Fruit fly (Drosophila melanogaster) whole organism, embryonic: Measurements from ENCODE around the gene CG14695.

Experiments
- ATbp ChIP-seq: fragments of 200-800 bp; sonication (Bioruptor generic); optimal IDR thresholded peaks from 2 replicates; lab custom pipeline; 2017; ENCODE audit warnings: missing biosample characterization, mild to moderate bottlenecking, missing genetic modification characterization, missing genetic modification reagents
- BtbVII ChIP-seq: fragments of 200-800 bp; sonication (Bioruptor generic); optimal IDR thresholded peaks from 3 replicates; lab custom pipeline; 2017; ENCODE audit warnings: missing biosample characterization, mild to moderate bottlenecking, missing genetic modification characterization
- CG10267 ChIP-seq: fragments of 200-800 bp; sonication (Bioruptor generic); optimal IDR thresholded peaks from 2 replicates; lab custom pipeline; 2018; ENCODE audit warnings: missing biosample characterization, mild to moderate bottlenecking, missing genetic modification characterization, moderate library complexity
- CG11504 ChIP-seq: fragments of 200-800 bp; sonication (Bioruptor generic); optimal IDR thresholded peaks from 3 replicates; lab custom pipeline; 2019; ENCODE audit warnings: missing biosample characterization, mild to moderate bottlenecking, missing genetic modification characterization, moderate library complexity
- CG12071 ChIP-seq: fragments of 200-800 bp; sonication (Bioruptor generic); optimal IDR thresholded peaks from 3 replicates; lab custom pipeline; 2018; ENCODE audit warnings: missing biosample characterization, mild to moderate bottlenecking, missing genetic modification characterization
- CG12236 ChIP-seq: fragments of 200-800 bp; sonication (Bioruptor generic); optimal IDR thresholded peaks from 2 replicates; lab custom pipeline; 2016; ENCODE audit warnings: missing biosample characterization, missing genetic modification characterization
- CG13296 ChIP-seq: fragments of 200-800 bp; sonication (Bioruptor generic); optimal IDR thresholded peaks from 3 replicates; lab custom pipeline; 2018; ENCODE audit warnings: missing biosample characterization, mild to moderate bottlenecking, missing genetic modification characterization
- CG13424 ChIP-seq: fragments of 200-800 bp; sonication (Bioruptor generic); optimal IDR thresholded peaks from 2 replicates; lab custom pipeline; 2019; ENCODE audit warnings: missing biosample characterization, mild to moderate bottlenecking, missing genetic modification characterization, moderate library complexity
- CG14014 ChIP-seq: fragments of 200-800 bp; sonication (Bioruptor generic); IDR thresholded peaks from 2 replicates; pipeline ENCODE4 v1.3.6; 2022; ENCODE audit warnings: missing biosample characterization, missing genetic modification characterization
- CG14441 ChIP-seq: fragments of 200-800 bp; sonication (Bioruptor generic); IDR thresholded peaks from 2 replicates; pipeline ENCODE4 v1.3.6; 2022; ENCODE audit warnings: missing biosample characterization, missing genetic modification characterization
- CG18011 ChIP-seq: fragments of 200-800 bp; sonication (Bioruptor generic); optimal IDR thresholded peaks from 2 replicates; lab custom pipeline; 2017; ENCODE audit warnings: missing biosample characterization, missing genetic modification characterization, mild to moderate bottlenecking, moderate library complexity, missing genotype
- CG34422 ChIP-seq: fragments of 200-800 bp; sonication (Bioruptor generic); IDR thresholded peaks from 3 replicates; pipeline ENCODE4 v1.3.6; 2022; ENCODE audit warnings: missing biosample characterization, missing genetic modification characterization
- CG4424 ChIP-seq: fragments of 200-800 bp; sonication (Bioruptor generic); optimal IDR thresholded peaks from 3 replicates; lab custom pipeline; 2016; ENCODE audit warnings: missing biosample characterization, missing genetic modification characterization
- CG6272 ChIP-seq: fragments of 200-800 bp; sonication (Bioruptor generic); IDR thresholded peaks from 2 replicates; pipeline ENCODE4 v1.3.6; 2022; ENCODE audit warnings: missing biosample characterization, missing genetic modification characterization
- CG7556 ChIP-seq: fragments of 200-800 bp; sonication (Bioruptor generic); optimal IDR thresholded peaks from 2 replicates; lab custom pipeline; 2017; ENCODE audit warnings: missing biosample characterization, mild to moderate bottlenecking, missing genetic modification characterization
- CG8281 ChIP-seq: fragments of 200-800 bp; sonication (Bioruptor generic); optimal IDR thresholded peaks from 2 replicates; lab custom pipeline; 2018; ENCODE audit warnings: missing biosample characterization, mild to moderate bottlenecking, missing genetic modification characterization, moderate library complexity
- CG8944 ChIP-seq: fragments of 200-800 bp; sonication (Bioruptor generic); optimal IDR thresholded peaks from 3 replicates; lab custom pipeline; 2016; ENCODE audit warnings: missing biosample characterization, missing genetic modification characterization
- CHES-1-like ChIP-seq: fragments of 200-800 bp; sonication (Bioruptor generic); optimal IDR thresholded peaks from 2 replicates; lab custom pipeline; 2016; ENCODE audit warnings: missing biosample characterization, missing genetic modification characterization
- CkIIα-i1 ChIP-seq: fragments of 200-800 bp; sonication (Bioruptor generic); IDR thresholded peaks from 2 replicates; pipeline ENCODE4 v1.3.6; 2022; ENCODE audit warnings: missing biosample characterization, missing genetic modification characterization
- Dad ChIP-seq: fragments of 200-800 bp; sonication (Bioruptor generic); optimal IDR thresholded peaks from 3 replicates; lab custom pipeline; 2016; ENCODE audit warnings: missing biosample characterization, missing genetic modification characterization
- Dll ChIP-seq: fragments of 200-800 bp; sonication (Bioruptor generic); IDR thresholded peaks from 4 replicates; pipeline ENCODE4 v1.3.6; 2022; ENCODE audit warnings: missing biosample characterization, missing genetic modification characterization; ENCODE audit not compliant: partially characterized antibody
- Elba2 ChIP-seq: fragments of 200-800 bp; sonication (Bioruptor generic); optimal IDR thresholded peaks from 3 replicates; lab custom pipeline; 2016; ENCODE audit warnings: missing biosample characterization, missing genetic modification characterization
- HLH3B ChIP-seq: fragments of 200-800 bp; sonication (Bioruptor generic); IDR thresholded peaks from 2 replicates; pipeline ENCODE4 v1.3.6; 2022; ENCODE audit warnings: missing biosample characterization, missing genetic modification characterization
- Mrtf ChIP-seq: fragments of 200-800 bp; sonication (Bioruptor generic); IDR thresholded peaks from 3 replicates; pipeline ENCODE4 v1.3.6; 2022; ENCODE audit warnings: missing biosample characterization, missing genetic modification characterization
- Neu2 ChIP-seq: fragments of 200-800 bp; sonication (Bioruptor generic); optimal IDR thresholded peaks from 3 replicates; lab custom pipeline; 2016; ENCODE audit warnings: missing biosample characterization, missing genetic modification characterization, borderline replicate concordance
- Ptx1 ChIP-seq: fragments of 200-800 bp; sonication (Bioruptor generic); IDR thresholded peaks from 2 replicates; pipeline ENCODE4 v1.3.6; 2022; ENCODE audit warnings: missing biosample characterization, missing genetic modification characterization
- Scr ChIP-seq: fragments of 200-800 bp; sonication (Bioruptor generic); IDR thresholded peaks from 2 replicates; pipeline ENCODE4 v1.3.6; 2022; ENCODE audit warnings: missing biosample characterization, missing genetic modification characterization; ENCODE audit not compliant: partially characterized antibody
- Side ChIP-seq: fragments of 200-800 bp; sonication (Bioruptor generic); optimal IDR thresholded peaks from 2 replicates; lab custom pipeline; 2016; ENCODE audit warnings: missing biosample characterization, missing genetic modification characterization
- Tbp ChIP-seq: fragments of >200 bp; optimal IDR thresholded peaks from 2 replicates; lab custom pipeline; 2018; ENCODE audit warnings: missing biosample characterization, missing genetic modification characterization
- abd-A ChIP-seq: fragments of 200-800 bp; sonication (Bioruptor generic); optimal IDR thresholded peaks from 3 replicates; lab custom pipeline; 2019; ENCODE audit warnings: missing biosample characterization, mild to moderate bottlenecking, missing genetic modification characterization, moderate library complexity
- crol ChIP-seq: fragments of 200-800 bp; sonication (Bioruptor generic); IDR thresholded peaks from 2 replicates; pipeline ENCODE4 v1.3.6; 2022; ENCODE audit warnings: missing biosample characterization, missing genetic modification characterization
- crp ChIP-seq, 2 experiments: fragments of 200-800 bp; sonication (Bioruptor generic); optimal IDR thresholded peaks; 2 replicates in 1 of 2; 3 replicates in 1 of 2; lab custom pipeline; 2017; ENCODE audit warnings: missing biosample characterization in 2 of 2, missing genetic modification characterization in 2 of 2, mild to moderate bottlenecking in 1 of 2, moderate library complexity in 1 of 2
- gfzf ChIP-seq: fragments of 200-800 bp; sonication (Bioruptor generic); optimal IDR thresholded peaks from 2 replicates; lab custom pipeline; 2016; ENCODE audit warnings: missing biosample characterization, mild to moderate bottlenecking, missing genetic modification characterization, moderate library complexity
- lbe ChIP-seq: fragments of 200-800 bp; sonication (Bioruptor generic); optimal IDR thresholded peaks from 2 replicates; lab custom pipeline; 2016; ENCODE audit warnings: missing biosample characterization, mild to moderate bottlenecking, missing genetic modification characterization
- lov ChIP-seq, 2 experiments: fragments of 200-800 bp in 1 of 2; fragments of >200 bp in 1 of 2; sonication (Bioruptor generic) in 1 of 2; IDR thresholded peaks in 1 of 2; optimal IDR thresholded peaks in 1 of 2; 2 replicates in 1 of 2; 3 replicates in 1 of 2; pipeline versions ENCODE4 v1.3.6 to Lab custom; 2017 to 2022; ENCODE audit warnings: missing biosample characterization in 1 of 2, missing genetic modification characterization in 1 of 2
- mirr ChIP-seq: fragments of 200-800 bp; sonication (Bioruptor generic); optimal IDR thresholded peaks from 3 replicates; lab custom pipeline; 2018; ENCODE audit warnings: missing biosample characterization, mild to moderate bottlenecking, missing genetic modification characterization
- mld ChIP-seq: fragments of 200-800 bp; sonication (Bioruptor generic); IDR thresholded peaks from 3 replicates; pipeline ENCODE4 v1.3.6; 2022; ENCODE audit warnings: missing biosample characterization, missing genetic modification characterization; ENCODE audit not compliant: partially characterized antibody
- repo ChIP-seq: fragments of 200-800 bp; sonication (Bioruptor generic); optimal IDR thresholded peaks from 2 replicates; lab custom pipeline; 2016; ENCODE audit warnings: missing biosample characterization, missing genetic modification characterization
- sisA ChIP-seq: fragments of 200-800 bp; sonication (Bioruptor generic); IDR thresholded peaks from 2 replicates; pipeline ENCODE4 v1.3.6; 2022; ENCODE audit warnings: missing biosample characterization, missing genetic modification characterization
- sr ChIP-seq: fragments of 200-800 bp; sonication (Bioruptor generic); IDR thresholded peaks from 3 replicates; pipeline ENCODE4 v1.3.6; 2022; ENCODE audit warnings: missing biosample characterization, missing genetic modification characterization
- tap ChIP-seq: fragments of 200-800 bp; optimal IDR thresholded peaks from 3 replicates; lab custom pipeline; 2019; ENCODE audit warnings: missing biosample characterization, mild to moderate bottlenecking, missing genetic modification characterization, moderate library complexity
- twi ChIP-seq: fragments of 200-800 bp; optimal IDR thresholded peaks from 2 replicates; lab custom pipeline; 2019; ENCODE audit warnings: missing biosample characterization, mild to moderate bottlenecking, missing genetic modification characterization, moderate library complexity
- unc-4 ChIP-seq: fragments of 200-800 bp; sonication (Bioruptor generic); IDR thresholded peaks from 2 replicates; pipeline ENCODE4 v1.3.6; 2022; ENCODE audit warnings: missing biosample characterization, missing genetic modification characterization; ENCODE audit not compliant: partially characterized antibody
- vnd ChIP-seq: fragments of 200-800 bp; sonication (Bioruptor generic); IDR thresholded peaks from 3 replicates; pipeline ENCODE4 v1.3.6; 2022; ENCODE audit warnings: missing biosample characterization, missing genetic modification characterization; ENCODE audit not compliant: partially characterized antibody
- yki ChIP-seq: fragments of >200 bp; optimal IDR thresholded peaks from 3 replicates; lab custom pipeline; 2018
- zf30C ChIP-seq: fragments of 200-800 bp; sonication (Bioruptor generic); optimal IDR thresholded peaks from 3 replicates; lab custom pipeline; 2018; ENCODE audit warnings: missing biosample characterization, mild to moderate bottlenecking, missing genetic modification characterization
- zfh1 ChIP-seq: fragments of 200-800 bp; sonication (Bioruptor generic); IDR thresholded peaks from 3 replicates; pipeline ENCODE4 v1.3.6; 2022; ENCODE audit warnings: missing biosample characterization, missing genetic modification characterization
- zfh2 ChIP-seq: fragments of 200-800 bp; sonication (Bioruptor generic); optimal IDR thresholded peaks from 2 replicates; lab custom pipeline; 2016; ENCODE audit warnings: missing biosample characterization, missing genetic modification characterization

CG14695 gene

DNA sequence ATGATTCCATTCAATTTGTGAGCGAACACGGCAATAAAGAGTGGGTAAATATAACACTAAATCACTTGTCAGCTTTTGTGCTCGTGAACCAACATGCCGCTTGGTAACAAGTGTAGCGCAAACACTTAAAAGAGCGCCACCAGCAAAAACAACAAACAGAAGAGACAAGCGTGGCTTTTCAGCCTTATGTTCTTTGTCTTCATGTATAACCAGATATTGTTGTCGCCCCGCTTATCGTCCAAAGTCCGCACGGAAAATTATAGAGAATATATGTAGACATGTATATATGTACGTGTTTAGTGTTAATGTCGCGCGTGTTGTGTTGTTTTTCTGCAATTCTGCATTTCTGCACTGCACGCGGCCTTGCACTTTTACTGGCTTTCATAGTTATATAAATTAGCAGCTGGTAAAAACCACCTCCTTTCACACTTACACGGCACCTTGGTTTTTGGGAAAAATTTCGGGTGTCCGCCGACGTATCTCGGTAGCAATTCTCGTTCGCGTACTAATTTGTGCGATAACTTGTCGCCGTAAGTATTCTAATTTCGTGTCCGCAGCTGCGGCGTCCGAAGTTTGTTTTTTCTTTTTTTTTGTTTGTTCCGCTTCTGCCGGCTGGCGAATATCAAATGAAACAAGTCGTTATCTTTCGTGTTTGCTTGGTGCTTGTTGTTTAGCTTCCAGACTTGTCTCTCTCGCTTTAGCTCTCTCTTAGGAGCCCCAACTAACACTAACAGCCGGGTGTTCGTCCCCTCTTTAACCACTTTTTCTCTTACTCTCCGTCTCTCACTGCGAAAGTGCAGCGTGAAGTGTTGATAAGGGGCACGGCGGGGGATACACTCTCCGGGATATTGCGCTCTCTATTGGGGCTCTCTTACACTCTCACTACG, 9.8 kb upstream of the CG14695 start (continued):
- TF ChIP-seq CG34422: peak; percentile 52; the same call in 1 of the 3 replicates
- peak; percentile 63; the same call in 1 of the 2 replicates for TF ChIP-seq CG14014 (GFP tag; lab: Robert Waterston, UW)
- peak; percentile 10 for TF ChIP-seq tap (tag; lab: Kevin White, UChicago)
- no peak for TF ChIP-seq crp (GFP tag; optimal IDR thresholded peaks at IDR 0.05; lab: Kevin White, UChicago)
- peak; percentile 54 for TF ChIP-seq CG12071
- TF ChIP-seq yki: peak; percentile 83
- no peak for TF ChIP-seq zf30C (GFP tag; lab: Kevin White, UChicago)
- peak; percentile 57 for TF ChIP-seq lbe (GFP tag; lab: Kevin White, UChicago)
- TF ChIP-seq Scr (GFP tag; lab: Robert Waterston, UW): 0 out of 2 replicates have a peak, but pooled peaks have one; percentile 13
- TF ChIP-seq HLH3B (GFP tag; lab: Robert Waterston, UW): peak; percentile 48
- no peak for TF ChIP-seq Dad (GFP tag; lab: Kevin White, UChicago)
- no peak for TF ChIP-seq mld
- no peak for TF ChIP-seq abd-A
- TF ChIP-seq CG13296 (GFP tag; lab: Kevin White, UChicago): peak; percentile 34
- no peak for TF ChIP-seq CG6272 (GFP tag; lab: Robert Waterston, UW)
- no peak for TF ChIP-seq twi (tag; lab: Kevin White, UChicago)
- TF ChIP-seq unc-4 (GFP tag; lab: Robert Waterston, UW): peak; percentile 40; the same call in 1 of the 2 replicates
- TF ChIP-seq CG18011 (GFP tag; lab: Kevin White, UChicago): no peak
- TF ChIP-seq CG14441 (GFP tag; lab: Robert Waterston, UW): peak; percentile 38; the same call in 1 of the 2 replicates
- peak; percentile 33 for TF ChIP-seq BtbVII (GFP tag; lab: Kevin White, UChicago)
- TF ChIP-seq Elba2 (GFP tag; lab: Kevin White, UChicago): no peak
- TF ChIP-seq CG8281 (tag; lab: Kevin White, UChicago): no peak
- TF ChIP-seq sr (GFP tag; lab: Robert Waterston, UW): 0 out of 3 replicates have a peak, but pooled peaks have one; percentile 4
- TF ChIP-seq CG11504 (tag; lab: Kevin White, UChicago): peak; percentile 28
- TF ChIP-seq CG12236 (GFP tag; lab: Kevin White, UChicago): no peak
- no peak for TF ChIP-seq lov (optimal IDR thresholded peaks at IDR 0.05; lab: Kevin White, UChicago)
- TF ChIP-seq lov (GFP tag; IDR thresholded peaks at IDR 0.05; lab: Robert Waterston, UW): peak; percentile 61; the same call in 1 of the 3 replicates
- no peak for TF ChIP-seq repo
- peak; percentile 46 for TF ChIP-seq zfh2
- peak; percentile 15 for TF ChIP-seq CG13424
- peak; percentile 38 for TF ChIP-seq CG7556 (GFP tag; lab: Kevin White, UChicago)
- TF ChIP-seq vnd (GFP tag; lab: Robert Waterston, UW): no peak
- TF ChIP-seq ATbp (GFP tag; lab: Kevin White, UChicago): peak; percentile 7
- TF ChIP-seq mirr (GFP tag; lab: Kevin White, UChicago): peak; percentile 82
- no peak; the same call in 1 of the 2 replicates for TF ChIP-seq sisA (GFP tag; lab: Robert Waterston, UW)
- TF ChIP-seq zfh1 (GFP tag; lab: Robert Waterston, UW): no peak
- no peak; the same call in 1 of the 2 replicates for TF ChIP-seq Ptx1 (GFP tag; lab: Robert Waterston, UW)
- peak; percentile 98 for TF ChIP-seq crol (GFP tag; lab: Robert Waterston, UW)
- TF ChIP-seq gfzf (GFP tag; lab: Kevin White, UChicago): no peak
- TF ChIP-seq Tbp (GFP tag; lab: Kevin White, UChicago): no peak
- no peak for TF ChIP-seq CkIIα-i1 (GFP tag; lab: Robert Waterston, UW)
- no peak for TF ChIP-seq CG8944
- TF ChIP-seq CG10267 (tag; lab: Kevin White, UChicago): no peak
- no peak for TF ChIP-seq Neu2 (GFP tag; lab: Kevin White, UChicago)
- TF ChIP-seq CG4424: peak; percentile 16
- TF ChIP-seq Mrtf (GFP tag; lab: Robert Waterston, UW): no peak
- peak; percentile 57; the same call in 3 of the 4 replicates for TF ChIP-seq Dll (GFP tag; lab: Robert Waterston, UW)
- TF ChIP-seq Side (GFP tag; lab: Kevin White, UChicago): peak; percentile 4
- no peak for TF ChIP-seq CHES-1-like (GFP tag; lab: Kevin White, UChicago)
